Worm (Caenorhabditis elegans) whole organism, L4 larva: Measurements from ENCODE around the gene R09H3.2.

ENCODE experiments used
- D1046.2 ChIP-seq: fragments of 200-800 bp; sonication (Bioruptor generic); IDR thresholded peaks from 2 replicates; pipeline ENCODE4 v1.3.6; 2022; ENCODE audit warnings: missing genetic modification characterization, missing compliant biosample characterization
- F10B5.3 ChIP-seq: sonication (generic microtip); optimal IDR thresholded peaks from 2 replicates; lab custom pipeline; 2016; ENCODE audit warnings: mild to moderate bottlenecking, missing genetic modification characterization, missing compliant biosample characterization
- F26F4.8 ChIP-seq: fragments of 200-800 bp; sonication (Bioruptor generic); conservative IDR thresholded peaks from 2 replicates; pipeline ENCODE4 v1.3.6; 2022; ENCODE audit warnings: missing genetic modification characterization, missing compliant biosample characterization
- aha-1 ChIP-seq: fragments of 150-350 bp; peaks from one replicate; lab custom pipeline; 2014; ENCODE audit warnings: missing biosample characterization, missing genetic modification characterization
- aly-2 ChIP-seq: sonication (generic microtip); optimal IDR thresholded peaks from 2 replicates; lab custom pipeline; 2018; ENCODE audit warnings: missing biosample characterization, missing genetic modification characterization
- ceh-20 ChIP-seq: fragments of 200-800 bp; sonication (Bioruptor generic); IDR thresholded peaks from 2 replicates; pipeline ENCODE4 v1.3.6; 2022; ENCODE audit warnings: missing genetic modification reagents, missing genetic modification characterization, missing compliant biosample characterization
- dmd-6 ChIP-seq: fragments of 200-800 bp; sonication (Bioruptor generic); IDR thresholded peaks from 2 replicates; pipeline ENCODE4 v1.3.6; 2022; ENCODE audit warnings: missing genetic modification reagents, missing genetic modification characterization, missing compliant biosample characterization
- dmd-9 ChIP-seq: fragments of 200-800 bp; sonication (Bioruptor generic); IDR thresholded peaks from 2 replicates; pipeline ENCODE4 v1.3.6; 2022; ENCODE audit warnings: missing genetic modification reagents, missing genetic modification characterization, missing compliant biosample characterization
- duxl-1 ChIP-seq: sonication (generic microtip); optimal IDR thresholded peaks from 2 replicates; lab custom pipeline; 2016; ENCODE audit warnings: mild to moderate bottlenecking, missing genetic modification characterization, moderate library complexity, missing compliant biosample characterization; ENCODE audit not compliant: poor library complexity
- dve-1 ChIP-seq: sonication (generic microtip); optimal IDR thresholded peaks from 2 replicates; lab custom pipeline; 2017; ENCODE audit warnings: antibody characterized with exemption, mild to moderate bottlenecking, missing genetic modification characterization, missing compliant biosample characterization; ENCODE audit not compliant: insufficient read depth
- egl-43 ChIP-seq: fragments of 200-800 bp; sonication (Bioruptor generic); IDR thresholded peaks from 2 replicates; pipeline ENCODE4 v1.3.6; 2022; ENCODE audit warnings: missing genetic modification reagents, missing genetic modification characterization, missing compliant biosample characterization
- hif-1 ChIP-seq, 2 experiments: sonication (generic microtip); optimal IDR thresholded peaks; 2 replicates each; lab custom pipeline; 2016 to 2017; ENCODE audit warnings: missing compliant biosample characterization in 2 of 2, missing genetic modification characterization in 2 of 2, missing genetic modification reagents in 2 of 2, missing genotype in 2 of 2, mild to moderate bottlenecking in 1 of 2
- jun-1 ChIP-seq: fragments of 150-350 bp; optimal IDR thresholded peaks from 2 replicates; lab custom pipeline; 2014; ENCODE audit warnings: missing biosample characterization, missing genetic modification reagents, missing genetic modification characterization
- lin-1 ChIP-seq: fragments of 200-800 bp; sonication (Bioruptor generic); IDR thresholded peaks from 2 replicates; pipeline ENCODE4 v1.3.6; 2022; ENCODE audit warnings: missing genetic modification reagents, missing genetic modification characterization, missing compliant biosample characterization
- lin-38 ChIP-seq: fragments of 200-800 bp; sonication (Bioruptor generic); IDR thresholded peaks from 2 replicates; pipeline ENCODE4 v1.3.6; 2022; ENCODE audit warnings: missing genetic modification reagents, missing genetic modification characterization, missing compliant biosample characterization
- madf-5 ChIP-seq, 2 experiments: fragments of 200-800 bp; sonication (Bioruptor generic); IDR thresholded peaks; 2 replicates each; pipeline ENCODE4 v1.3.6; 2022; ENCODE audit warnings: missing compliant biosample characterization in 2 of 2, missing genetic modification characterization in 2 of 2
- madf-9 ChIP-seq: fragments of 200-800 bp; sonication (Bioruptor generic); conservative IDR thresholded peaks from 2 replicates; pipeline ENCODE4 v1.3.6; 2022; ENCODE audit warnings: missing genetic modification reagents, missing genetic modification characterization, missing compliant biosample characterization
- mxl-2 ChIP-seq: fragments of 200-800 bp; sonication (Bioruptor generic); conservative IDR thresholded peaks from 2 replicates; pipeline ENCODE4 v1.3.6; 2022; ENCODE audit warnings: missing genetic modification reagents, missing genetic modification characterization, missing compliant biosample characterization
- mxl-3 ChIP-seq: fragments of 200-800 bp; sonication (Bioruptor generic); optimal IDR thresholded peaks from 2 replicates; lab custom pipeline; 2018; ENCODE audit warnings: mild to moderate bottlenecking, missing genetic modification characterization, missing compliant biosample characterization
- nhr-102 ChIP-seq: sonication (generic microtip); optimal IDR thresholded peaks from 2 replicates; lab custom pipeline; 2016; ENCODE audit warnings: mild to moderate bottlenecking, missing genetic modification characterization, moderate library complexity, missing compliant biosample characterization
- nhr-111 ChIP-seq: fragments of 200-800 bp; sonication (Bioruptor generic); optimal IDR thresholded peaks from 2 replicates; lab custom pipeline; 2018; ENCODE audit warnings: mild to moderate bottlenecking, missing genetic modification characterization, missing compliant biosample characterization
- sdz-12 ChIP-seq: fragments of 200-800 bp; sonication (Bioruptor generic); optimal IDR thresholded peaks from 2 replicates; lab custom pipeline; 2018; ENCODE audit warnings: mild to moderate bottlenecking, missing genetic modification characterization, missing compliant biosample characterization
- set-16 ChIP-seq: fragments of 200-800 bp; sonication (Bioruptor generic); IDR thresholded peaks from 2 replicates; pipeline ENCODE4 v1.3.6; 2022; ENCODE audit warnings: missing genetic modification reagents, missing genetic modification characterization, missing compliant biosample characterization
- spr-1 ChIP-seq: sonication (generic microtip); optimal IDR thresholded peaks from 2 replicates; lab custom pipeline; 2016; ENCODE audit warnings: mild to moderate bottlenecking, missing genetic modification characterization, missing compliant biosample characterization
- tra-1 ChIP-seq: fragments of 200-800 bp; sonication (Bioruptor generic); IDR thresholded peaks from 2 replicates; pipeline ENCODE4 v1.3.6; 2022; ENCODE audit warnings: missing genetic modification reagents, missing genetic modification characterization, missing compliant biosample characterization
- unc-62 ChIP-seq, 3 experiments: fragments of 150-350 bp in 1 of 3; sonication (generic microtip); optimal IDR thresholded peaks in 2 of 3; peaks in 1 of 3; 1 replicate in 1 of 3; 2 replicates in 2 of 3; lab custom pipeline; 2014 to 2017; ENCODE audit warnings: missing biosample characterization in 3 of 3, missing genetic modification characterization in 3 of 3, missing genetic modification reagents in 3 of 3, missing genotype in 1 of 3
- vab-7 ChIP-seq: fragments of 200-800 bp; sonication (Bioruptor generic); IDR thresholded peaks from 2 replicates; pipeline ENCODE4 v1.3.6; 2022; ENCODE audit warnings: missing genetic modification reagents, missing genetic modification characterization, missing compliant biosample characterization
- zip-11 ChIP-seq: fragments of 200-800 bp; sonication (Bioruptor generic); IDR thresholded peaks from 2 replicates; pipeline ENCODE4 v1.3.6; 2022; ENCODE audit warnings: missing genetic modification characterization, missing compliant biosample characterization
- zip-2 ChIP-seq: fragments of 150-350 bp; optimal IDR thresholded peaks from 2 replicates; lab custom pipeline; 2014; ENCODE audit warnings: missing biosample characterization, missing genetic modification characterization

Gene R09H3.2

DNA sequence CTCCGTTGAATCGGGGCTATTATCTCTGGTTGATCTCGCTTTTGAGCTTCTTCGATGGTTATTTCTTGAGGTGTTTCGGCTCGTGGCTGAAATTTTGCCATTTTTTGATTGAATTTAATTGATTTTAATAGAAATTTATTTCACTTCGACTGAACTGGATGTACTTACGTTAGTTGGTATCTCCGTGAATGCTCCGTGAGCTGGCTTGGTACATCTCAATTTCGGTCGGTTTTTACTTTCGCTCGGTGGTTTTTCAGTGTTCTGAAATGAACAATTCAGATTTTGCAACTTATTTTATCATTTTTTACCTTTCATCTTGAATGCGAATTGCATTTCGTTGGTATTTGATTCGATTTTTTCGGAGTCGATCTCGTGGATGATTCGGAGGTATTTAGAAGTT is at the start of gene R09H3.2:
Gene R09H3.2, minus strand, starts transcription at position 101 of the 400 bp plus-strand sequence.
- TF ChIP-seq madf-5 (GFP tag; IDR thresholded peaks at IDR 0.05; lab: Robert Waterston, UW) = no peak
- TF ChIP-seq D1046.2 = no peak
- no peak for TF ChIP-seq F10B5.3 (tag; lab: Kevin White, UChicago)
- no peak for TF ChIP-seq sdz-12
- no peak for TF ChIP-seq nhr-102
- no peak for TF ChIP-seq zip-11 (GFP tag; lab: Robert Waterston, UW)
- no peak for TF ChIP-seq lin-38 (GFP tag; lab: Robert Waterston, UW)
- TF ChIP-seq mxl-2 (GFP tag; lab: Robert Waterston, UW) = no peak
- TF ChIP-seq duxl-1 = no peak
- no peak for TF ChIP-seq lin-1 (GFP tag; lab: Robert Waterston, UW)
- TF ChIP-seq mxl-3 (GFP tag; lab: Kevin White, UChicago) = no peak

- TF ChIP-seq F10B5.3 (tag; lab: Kevin White, UChicago) = no peak
- no peak for TF ChIP-seq tra-1 (GFP tag; lab: Robert Waterston, UW)
- no peak for TF ChIP-seq dve-1 (tag; lab: Kevin White, UChicago)
- TF ChIP-seq dmd-9 (GFP tag; lab: Robert Waterston, UW) = no peak
- TF ChIP-seq madf-9 = no peak
- peak in 1 of 2 experiments; percentile 28 for TF ChIP-seq unc-62 (GFP tag; optimal IDR thresholded peaks at IDR 0.05 in 1 of 2; lab: Kevin White, UChicago)
- TF ChIP-seq unc-62 (tag; optimal IDR thresholded peaks at IDR 0.05; lab: Kevin White, UChicago) = no peak
- peak; percentile 48 for TF ChIP-seq aha-1 (tag; lab: Kevin White, UChicago)
- TF ChIP-seq nhr-111 (GFP tag; lab: Kevin White, UChicago) = no peak
Observed at ce11 chrX:1712538-1712937, 47.7 kb upstream of the R09H3.2 start, which contains the start of gene fbxa-52. Gene fbxa-52, minus strand, starts transcription at chrX:1712638.

ce11 chrX:1707270-1707669 is 42.4 kb upstream of the R09H3.2 start:
- TF ChIP-seq F26F4.8 = 0 out of 2 replicates have a peak, but pooled peaks have one; percentile 21

- TF ChIP-seq aly-2 (tag; lab: Kevin White, UChicago) = no peak
- no peak for TF ChIP-seq zip-2 (tag; lab: Kevin White, UChicago)
- no peak for TF ChIP-seq mxl-3 (GFP tag; lab: Kevin White, UChicago)
- no peak for TF ChIP-seq vab-7 (GFP tag; lab: Robert Waterston, UW)
- no peak for TF ChIP-seq nhr-102
Observed at ce11 chrX:1706538-1706937, 41.7 kb upstream of the R09H3.2 start, which contains the start of gene F07G6.5. Gene F07G6.5, minus strand, starts transcription at chrX:1706638.

DNA sequence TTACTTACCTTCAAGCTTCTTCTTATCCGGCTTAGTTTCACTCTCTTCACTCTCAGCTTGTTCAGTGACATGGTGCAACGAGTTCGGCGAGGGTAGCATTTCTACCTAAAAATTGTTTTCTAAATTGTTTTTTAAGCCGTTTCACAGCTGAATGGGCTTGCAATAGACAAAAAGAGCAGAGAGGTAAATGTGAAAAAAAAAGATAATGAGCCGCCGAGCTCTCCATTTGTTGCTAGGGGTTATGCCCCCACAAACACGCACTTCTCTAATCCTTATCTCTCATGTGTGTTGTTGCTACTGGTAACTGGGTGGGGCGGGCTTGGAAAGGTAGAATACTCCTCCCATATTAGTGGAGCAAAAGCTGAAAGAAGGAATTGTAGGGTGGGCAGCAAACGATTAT is 39.0 kb upstream of the R09H3.2 start, which contains the start of gene C36C9.5:
Gene C36C9.5, minus strand, starts transcription at position 101 of the 400 bp plus-strand sequence.
- no peak for TF ChIP-seq hif-1 (tag; optimal IDR thresholded peaks at IDR 0.05; lab: Kevin White, UChicago)

DNA sequence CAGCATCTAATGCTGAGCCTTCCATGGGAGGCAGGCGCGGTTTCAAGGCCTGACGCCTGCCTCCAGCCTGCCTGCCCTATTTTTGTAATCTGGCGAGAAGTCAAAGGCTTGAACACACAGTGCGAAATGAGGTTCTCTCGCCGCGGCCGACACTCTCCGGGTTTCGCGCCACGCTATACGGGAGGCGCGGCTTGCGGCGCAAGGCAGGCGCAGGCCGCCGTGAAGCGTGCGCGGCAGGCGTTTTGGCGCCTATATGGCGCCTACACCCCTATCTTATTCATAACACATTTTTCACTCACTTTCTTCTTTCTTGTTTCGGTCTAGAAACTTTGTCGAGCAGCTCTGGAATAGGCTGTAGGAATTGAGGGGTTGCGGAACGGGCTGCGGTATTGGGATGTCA is 38.2 kb upstream of the R09H3.2 start:
- no peak for TF ChIP-seq spr-1 (tag; lab: Kevin White, UChicago)
- peak; percentile 44 for TF ChIP-seq aha-1 (tag; lab: Kevin White, UChicago)
- TF ChIP-seq jun-1 (tag; lab: Kevin White, UChicago) = no peak
- TF ChIP-seq dmd-6 (GFP tag; lab: Robert Waterston, UW) = no peak
- peak; percentile 92 for TF ChIP-seq set-16 (GFP tag; lab: Robert Waterston, UW)
- no peak for TF ChIP-seq ceh-20
- peak; percentile 64; the same call in 1 of the 2 replicates for TF ChIP-seq egl-43
- TF ChIP-seq mxl-3 (GFP tag; lab: Kevin White, UChicago) = no peak
